Fruit fly (Drosophila melanogaster) whole organism, embryonic: ENCODE results near the gene hook.

ENCODE experiments used
- Atf6 ChIP-seq: fragments of 200-800 bp; sonication (Bioruptor generic); IDR thresholded peaks from 2 replicates; pipeline ENCODE4 v1.3.6; 2022; ENCODE audit warnings: missing biosample characterization, missing genetic modification characterization
- CG10274 ChIP-seq: fragments of 200-800 bp; sonication (Bioruptor generic); optimal IDR thresholded peaks from 3 replicates; lab custom pipeline; 2017; ENCODE audit warnings: missing biosample characterization, mild to moderate bottlenecking, missing genetic modification characterization
- CG10543 ChIP-seq: fragments of 200-800 bp; sonication (Bioruptor generic); optimal IDR thresholded peaks from 3 replicates; lab custom pipeline; 2017; ENCODE audit warnings: missing biosample characterization, mild to moderate bottlenecking, missing genetic modification characterization, moderate library complexity
- CG11085 ChIP-seq: fragments of 200-800 bp; sonication (Bioruptor generic); IDR thresholded peaks from 2 replicates; pipeline ENCODE4 v1.3.6; 2022; ENCODE audit warnings: missing biosample characterization, missing genetic modification characterization
- CG11695 ChIP-seq: fragments of 200-800 bp; sonication (Bioruptor generic); IDR thresholded peaks from 3 replicates; pipeline ENCODE4 v1.3.6; 2022; ENCODE audit warnings: missing biosample characterization, missing genetic modification characterization
- CG11696 ChIP-seq: fragments of 200-800 bp; sonication (Bioruptor generic); IDR thresholded peaks from 2 replicates; pipeline ENCODE4 v1.3.6; 2022; ENCODE audit warnings: missing biosample characterization, missing genetic modification characterization
- CG13287 ChIP-seq: fragments of 200-800 bp; sonication (Bioruptor generic); IDR thresholded peaks from 2 replicates; pipeline ENCODE4 v1.3.6; 2022; ENCODE audit warnings: missing biosample characterization, missing genetic modification characterization; ENCODE audit not compliant: partially characterized antibody
- CG13296 ChIP-seq: fragments of 200-800 bp; sonication (Bioruptor generic); optimal IDR thresholded peaks from 3 replicates; lab custom pipeline; 2018; ENCODE audit warnings: missing biosample characterization, mild to moderate bottlenecking, missing genetic modification characterization
- CG13624 ChIP-seq: fragments of 200-800 bp; sonication (Bioruptor generic); optimal IDR thresholded peaks from 2 replicates; lab custom pipeline; 2016; ENCODE audit warnings: missing biosample characterization, missing genetic modification characterization
- CG14014 ChIP-seq: fragments of 200-800 bp; sonication (Bioruptor generic); IDR thresholded peaks from 2 replicates; pipeline ENCODE4 v1.3.6; 2022; ENCODE audit warnings: missing biosample characterization, missing genetic modification characterization
- CG14965 ChIP-seq: fragments of 200-800 bp; sonication (Bioruptor generic); optimal IDR thresholded peaks from 2 replicates; lab custom pipeline; 2016; ENCODE audit warnings: missing biosample characterization, missing genetic modification characterization, borderline replicate concordance
- CG17912 ChIP-seq: fragments of 200-800 bp; sonication (Bioruptor generic); optimal IDR thresholded peaks from 2 replicates; lab custom pipeline; 2018; ENCODE audit warnings: missing biosample characterization, mild to moderate bottlenecking, missing genetic modification characterization
- CG18011 ChIP-seq: fragments of 200-800 bp; sonication (Bioruptor generic); optimal IDR thresholded peaks from 2 replicates; lab custom pipeline; 2017; ENCODE audit warnings: missing biosample characterization, missing genetic modification characterization, mild to moderate bottlenecking, moderate library complexity, missing genotype
- CG32532 ChIP-seq: fragments of 200-800 bp; sonication (Bioruptor generic); IDR thresholded peaks from 2 replicates; pipeline ENCODE4 v1.3.6; 2022; ENCODE audit warnings: missing biosample characterization, missing genetic modification characterization
- CG34376 ChIP-seq: fragments of 200-800 bp; sonication (Bioruptor generic); optimal IDR thresholded peaks from 2 replicates; lab custom pipeline; 2018; ENCODE audit warnings: missing biosample characterization, mild to moderate bottlenecking, missing genetic modification characterization
- CG4424 ChIP-seq: fragments of 200-800 bp; sonication (Bioruptor generic); optimal IDR thresholded peaks from 3 replicates; lab custom pipeline; 2016; ENCODE audit warnings: missing biosample characterization, missing genetic modification characterization
- CG6254 ChIP-seq: fragments of 200-800 bp; sonication (Bioruptor generic); optimal IDR thresholded peaks from 3 replicates; lab custom pipeline; 2017; ENCODE audit warnings: mild to moderate bottlenecking, missing biosample characterization, missing genetic modification reagents, missing genetic modification characterization
- CG6791 ChIP-seq: fragments of 200-800 bp; sonication (Bioruptor generic); IDR thresholded peaks from 3 replicates; pipeline ENCODE4 v1.3.6; 2022; ENCODE audit warnings: missing biosample characterization, missing genetic modification characterization; ENCODE audit not compliant: partially characterized antibody
- CG6813 ChIP-seq: fragments of 200-800 bp; sonication (Bioruptor generic); optimal IDR thresholded peaks from 2 replicates; lab custom pipeline; 2017; ENCODE audit warnings: missing biosample characterization, missing genetic modification characterization, mild to moderate bottlenecking, moderate library complexity, missing genetic modification reagents
- CG8478 ChIP-seq: fragments of >200 bp; optimal IDR thresholded peaks from 2 replicates; lab custom pipeline; 2018
- CG8924 ChIP-seq: fragments of 200-800 bp; optimal IDR thresholded peaks from 3 replicates; lab custom pipeline; 2019; ENCODE audit warnings: missing biosample characterization, mild to moderate bottlenecking, missing genetic modification characterization, moderate library complexity
- Dbx ChIP-seq: fragments of 200-800 bp; sonication (Bioruptor generic); IDR thresholded peaks from 3 replicates; pipeline ENCODE4 v1.3.6; 2022; ENCODE audit warnings: missing biosample characterization, missing genetic modification characterization
- Deaf1 ChIP-seq: fragments of 200-800 bp; optimal IDR thresholded peaks from 3 replicates; lab custom pipeline; 2019; ENCODE audit warnings: missing biosample characterization, mild to moderate bottlenecking, missing genetic modification characterization, moderate library complexity
- ERR ChIP-seq: fragments of 200-800 bp; sonication (Bioruptor generic); optimal IDR thresholded peaks from 2 replicates; lab custom pipeline; 2016; ENCODE audit warnings: missing biosample characterization, missing genetic modification characterization
- GATAe ChIP-seq: fragments of 200-800 bp; sonication (Bioruptor generic); conservative IDR thresholded peaks from 2 replicates; pipeline ENCODE4 v1.3.6; 2022; ENCODE audit warnings: missing biosample characterization, missing genetic modification characterization
- HmgZ ChIP-seq: fragments of 200-800 bp; sonication (Bioruptor generic); optimal IDR thresholded peaks from 2 replicates; lab custom pipeline; 2018; ENCODE audit warnings: missing biosample characterization, mild to moderate bottlenecking, missing genetic modification characterization
- Nf-YB ChIP-seq: fragments of 200-800 bp; sonication (Bioruptor generic); optimal IDR thresholded peaks from 3 replicates; lab custom pipeline; 2019; ENCODE audit warnings: missing biosample characterization, mild to moderate bottlenecking, missing genetic modification characterization, moderate library complexity
- Nf-YC ChIP-seq: fragments of 200-800 bp; optimal IDR thresholded peaks from 3 replicates; lab custom pipeline; 2019; ENCODE audit warnings: missing biosample characterization, mild to moderate bottlenecking, missing genetic modification characterization, moderate library complexity
- Sin3A ChIP-seq: fragments of >200 bp; optimal IDR thresholded peaks from 2 replicates; lab custom pipeline; 2018
- Ssrp ChIP-seq: fragments of 200-800 bp; sonication (Bioruptor generic); optimal IDR thresholded peaks from 2 replicates; lab custom pipeline; 2018; ENCODE audit warnings: missing biosample characterization, mild to moderate bottlenecking, missing genetic modification characterization, moderate library complexity
- ap ChIP-seq: fragments of 200-800 bp; sonication (Bioruptor generic); IDR thresholded peaks from 2 replicates; pipeline ENCODE4 v1.3.6; 2022; ENCODE audit warnings: missing biosample characterization, missing genetic modification characterization
- bbx ChIP-seq: fragments of 200-800 bp; sonication (Bioruptor generic); IDR thresholded peaks from 2 replicates; pipeline ENCODE4 v1.3.6; 2022; ENCODE audit warnings: missing biosample characterization, missing genetic modification characterization; ENCODE audit not compliant: partially characterized antibody
- cg ChIP-seq: fragments of 200-800 bp; sonication (Bioruptor generic); optimal IDR thresholded peaks from 3 replicates; lab custom pipeline; 2019; ENCODE audit warnings: missing biosample characterization, mild to moderate bottlenecking, missing genetic modification characterization, moderate library complexity
- chinmo ChIP-seq: fragments of 200-800 bp; sonication (Bioruptor generic); IDR thresholded peaks from 4 replicates; pipeline ENCODE4 v1.3.6; 2022; ENCODE audit warnings: missing biosample characterization, missing genetic modification characterization; ENCODE audit not compliant: partially characterized antibody
- ci ChIP-seq: fragments of 200-800 bp; sonication (Bioruptor generic); IDR thresholded peaks from 3 replicates; pipeline ENCODE4 v1.3.6; 2022; ENCODE audit warnings: missing biosample characterization, missing genetic modification characterization
- da ChIP-seq: fragments of 200-800 bp; sonication (Bioruptor generic); optimal IDR thresholded peaks from 2 replicates; lab custom pipeline; 2016; ENCODE audit warnings: missing biosample characterization, missing genetic modification characterization
- ewg ChIP-seq: fragments of 200-800 bp; sonication (Bioruptor generic); optimal IDR thresholded peaks from 3 replicates; lab custom pipeline; 2017; ENCODE audit warnings: mild to moderate bottlenecking, missing biosample characterization, missing genetic modification reagents, missing genetic modification characterization
- hkb ChIP-seq, 2 experiments: fragments of 200-800 bp in 1 of 2; fragments of >200 bp in 1 of 2; sonication (Bioruptor generic) in 1 of 2; IDR thresholded peaks in 1 of 2; optimal IDR thresholded peaks in 1 of 2; 2 replicates each; pipeline versions ENCODE4 v1.3.6 to Lab custom; 2017 to 2022; ENCODE audit warnings: missing biosample characterization in 1 of 2, missing genetic modification characterization in 1 of 2
- inv ChIP-seq: fragments of 200-800 bp; sonication (Bioruptor generic); IDR thresholded peaks from 2 replicates; pipeline ENCODE4 v1.3.6; 2022; ENCODE audit warnings: missing biosample characterization, missing genetic modification characterization; ENCODE audit not compliant: partially characterized antibody
- lab ChIP-seq: fragments of 200-800 bp; sonication (Bioruptor generic); optimal IDR thresholded peaks from 3 replicates; lab custom pipeline; 2017; ENCODE audit warnings: missing biosample characterization, missing genetic modification characterization, mild to moderate bottlenecking, moderate library complexity, missing genetic modification reagents
- luna ChIP-seq: fragments of 200-800 bp; sonication (Bioruptor generic); optimal IDR thresholded peaks from 2 replicates; lab custom pipeline; 2016; ENCODE audit warnings: missing biosample characterization, missing genetic modification characterization
- org-1 ChIP-seq: fragments of 200-800 bp; sonication (Bioruptor generic); optimal IDR thresholded peaks from 2 replicates; lab custom pipeline; 2017; ENCODE audit warnings: missing biosample characterization, missing genetic modification characterization
- scrt ChIP-seq: fragments of 200-800 bp; sonication (Bioruptor generic); optimal IDR thresholded peaks from 2 replicates; lab custom pipeline; 2018; ENCODE audit warnings: missing biosample characterization, mild to moderate bottlenecking, missing genetic modification characterization, moderate library complexity
- stwl ChIP-seq: fragments of 200-800 bp; sonication (Bioruptor generic); optimal IDR thresholded peaks from 3 replicates; lab custom pipeline; 2018; ENCODE audit warnings: missing biosample characterization, mild to moderate bottlenecking, missing genetic modification characterization, moderate library complexity
- trem ChIP-seq: fragments of 200-800 bp; optimal IDR thresholded peaks from 3 replicates; lab custom pipeline; 2019; ENCODE audit warnings: missing biosample characterization, mild to moderate bottlenecking, missing genetic modification characterization, moderate library complexity
- ttk ChIP-seq: fragments of 200-800 bp; sonication (Bioruptor generic); IDR thresholded peaks from 2 replicates; pipeline ENCODE4 v2.1.2; 2022; ENCODE audit warnings: missing biosample characterization, missing genetic modification characterization
- tup ChIP-seq: fragments of 200-800 bp; sonication (Bioruptor generic); optimal IDR thresholded peaks from 2 replicates; lab custom pipeline; 2016; ENCODE audit warnings: missing biosample characterization, mild to moderate bottlenecking, missing genetic modification characterization, moderate library complexity
- unpg ChIP-seq: fragments of 200-800 bp; sonication (Bioruptor generic); optimal IDR thresholded peaks from 3 replicates; lab custom pipeline; 2018; ENCODE audit warnings: missing biosample characterization, mild to moderate bottlenecking, missing genetic modification characterization, moderate library complexity
- vfl ChIP-seq: fragments of 200-800 bp; sonication (Bioruptor generic); optimal IDR thresholded peaks from 2 replicates; lab custom pipeline; 2016; ENCODE audit warnings: missing biosample characterization, missing genetic modification characterization

Gene hook

DNA sequence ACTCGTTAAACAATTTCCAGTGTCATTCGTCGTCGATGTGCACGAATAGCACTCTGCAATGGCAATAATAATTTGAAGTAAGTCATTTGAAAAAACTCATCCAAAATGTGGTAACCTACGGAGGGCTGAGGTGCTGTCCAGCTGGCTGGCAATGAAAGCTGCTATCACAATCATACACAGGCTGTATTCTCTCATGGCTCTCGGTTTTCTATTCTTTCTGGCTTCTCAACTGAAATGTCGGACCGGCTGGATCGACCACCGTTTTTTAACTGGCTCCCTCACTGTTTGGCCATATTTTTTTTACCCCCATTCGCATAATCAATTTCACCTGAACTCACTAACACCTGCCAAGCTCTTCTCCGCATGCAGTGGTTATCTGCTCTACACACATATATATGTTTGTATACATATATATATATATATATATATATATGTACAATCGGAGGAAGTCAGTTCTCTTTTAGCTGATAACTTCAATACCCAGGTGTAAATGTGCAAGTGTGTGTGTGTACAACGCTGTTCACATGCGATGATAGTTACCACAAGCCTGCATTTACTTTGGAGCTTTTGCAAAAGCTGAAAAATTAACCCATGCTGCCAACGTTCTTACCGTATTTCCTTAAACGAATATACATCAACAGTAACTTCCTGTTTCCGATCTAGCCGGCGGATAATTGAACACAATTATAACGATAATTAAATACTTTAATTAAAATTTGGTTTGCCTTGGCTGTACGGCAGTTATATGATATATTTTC lies 37.5 kb downstream of the hook start, which contains the start of gene CG10650 (continued):
- TF ChIP-seq Ssrp (tag; lab: Kevin White, UChicago) (no peak), CG13287 (no peak), ap (GFP tag; lab: Robert Waterston, UW) (no peak), ewg (GFP tag; lab: Kevin White, UChicago) (no peak), Sin3A (lab: Kevin White, UChicago) (no peak), chinmo (GFP tag; lab: Robert Waterston, UW) (peak; percentile 78; the same call in 2 of the 4 replicates), ERR (GFP tag; lab: Kevin White, UChicago) (no peak), CG14014 (no peak), CG6813 (GFP tag; lab: Kevin White, UChicago) (peak; percentile 5), luna (no peak), CG11696 (no peak), cg (GFP tag; lab: Kevin White, UChicago) (peak; percentile 67), CG6791 (no peak), scrt (GFP tag; lab: Kevin White, UChicago) (no peak), CG11085 (GFP tag; lab: Robert Waterston, UW) (no peak), ttk (GFP tag; lab: Robert Waterston, UW) (no peak), Dbx (no peak), CG13296 (GFP tag; lab: Kevin White, UChicago) (no peak), vfl (GFP tag; lab: Kevin White, UChicago) (no peak), Deaf1 (tag; lab: Kevin White, UChicago) (no peak), Nf-YC (tag; lab: Kevin White, UChicago) (peak; percentile 12), CG18011 (GFP tag; lab: Kevin White, UChicago) (no peak), CG32532 (GFP tag; lab: Robert Waterston, UW) (no peak), inv (GFP tag; lab: Robert Waterston, UW) (no peak), da (GFP tag; lab: Kevin White, UChicago) (no peak), Nf-YB (GFP tag; lab: Kevin White, UChicago) (peak; percentile 10), CG8924 (tag; lab: Kevin White, UChicago) (no peak), tup (GFP tag; lab: Kevin White, UChicago) (no peak), trem (tag; lab: Kevin White, UChicago) (no peak), GATAe (GFP tag; lab: Robert Waterston, UW) (peak; percentile 37), hkb (optimal IDR thresholded peaks at IDR 0.05; lab: Kevin White, UChicago) (no peak), hkb (GFP tag; IDR thresholded peaks at IDR 0.05; lab: Robert Waterston, UW) (no peak), stwl (tag; lab: Kevin White, UChicago) (no peak), org-1 (GFP tag; lab: Kevin White, UChicago) (no peak), CG8478 (no peak), CG11695 (GFP tag; lab: Robert Waterston, UW) (no peak), CG17912 (GFP tag; lab: Kevin White, UChicago) (no peak), lab (peak; percentile 47), bbx (GFP tag; lab: Robert Waterston, UW) (no peak), CG10543 (GFP tag; lab: Kevin White, UChicago) (peak; percentile 64), CG10274 (GFP tag; lab: Kevin White, UChicago) (no peak), CG6254 (GFP tag; lab: Kevin White, UChicago) (no peak), CG4424 (GFP tag; lab: Kevin White, UChicago) (no peak), CG34376 (GFP tag; lab: Kevin White, UChicago) (peak; percentile 17), HmgZ (tag; lab: Kevin White, UChicago) (peak; percentile 29), CG13624 (GFP tag; lab: Kevin White, UChicago) (no peak), CG14965 (GFP tag; lab: Kevin White, UChicago) (no peak), unpg (GFP tag; lab: Kevin White, UChicago) (no peak), Atf6 (GFP tag; lab: Robert Waterston, UW) (no peak), ci (GFP tag; lab: Robert Waterston, UW) (no peak)
